Worm (Caenorhabditis elegans) whole organism, late embryonic: ENCODE data around the gene set-16.

Experiments
- F13H6.1 ChIP-seq: sonication (generic microtip); optimal IDR thresholded peaks from 2 replicates; lab custom pipeline; 2016; ENCODE audit warnings: missing genetic modification characterization, missing compliant biosample characterization
- ceh-18 ChIP-seq: sonication (generic microtip); optimal IDR thresholded peaks from 2 replicates; lab custom pipeline; 2016; ENCODE audit warnings: missing genetic modification characterization, missing compliant biosample characterization
- ceh-22 ChIP-seq: sonication (generic microtip); optimal IDR thresholded peaks from 2 replicates; lab custom pipeline; 2017; ENCODE audit warnings: missing biosample characterization, missing genetic modification characterization
- ceh-31 ChIP-seq: sonication (generic microtip); optimal IDR thresholded peaks from 2 replicates; lab custom pipeline; 2016; ENCODE audit warnings: missing genetic modification characterization, missing compliant biosample characterization
- ceh-45 ChIP-seq: fragments of 200-800 bp; sonication (Bioruptor generic); IDR thresholded peaks from 2 replicates; pipeline ENCODE4 v1.3.6; 2022; ENCODE audit warnings: missing genetic modification reagents, missing genetic modification characterization, missing compliant biosample characterization
- ceh-9 ChIP-seq: sonication (generic microtip); optimal IDR thresholded peaks from 2 replicates; lab custom pipeline; 2016; ENCODE audit warnings: mild to moderate bottlenecking, missing genetic modification characterization, inconsistent platforms, missing compliant biosample characterization
- dmd-4 ChIP-seq: sonication (generic microtip); optimal IDR thresholded peaks from 2 replicates; lab custom pipeline; 2016; ENCODE audit warnings: borderline replicate concordance, missing genetic modification characterization, missing compliant biosample characterization
- elt-2 ChIP-seq: sonication (generic microtip); optimal IDR thresholded peaks from 2 replicates; lab custom pipeline; 2016; ENCODE audit warnings: missing genetic modification reagents, missing genetic modification characterization, missing compliant biosample characterization
- elt-4 ChIP-seq: sonication (generic microtip); optimal IDR thresholded peaks from 2 replicates; lab custom pipeline; 2016; ENCODE audit warnings: missing genetic modification characterization, missing compliant biosample characterization
- ets-4 ChIP-seq: sonication (generic microtip); optimal IDR thresholded peaks from 2 replicates; lab custom pipeline; 2016; ENCODE audit warnings: missing genetic modification characterization, missing compliant biosample characterization
- eyg-1 ChIP-seq: sonication (generic microtip); optimal IDR thresholded peaks from 2 replicates; lab custom pipeline; 2016; ENCODE audit warnings: missing genotype, missing genetic modification characterization, missing compliant biosample characterization
- fkh-6 ChIP-seq: sonication (generic microtip); optimal IDR thresholded peaks from 2 replicates; lab custom pipeline; 2016; ENCODE audit warnings: missing genetic modification characterization, missing compliant biosample characterization
- hlh-13 ChIP-seq: fragments of 200-800 bp; sonication (Bioruptor generic); optimal IDR thresholded peaks from 2 replicates; lab custom pipeline; 2018; ENCODE audit warnings: mild to moderate bottlenecking, missing genetic modification characterization, missing compliant biosample characterization
- hlh-6 ChIP-seq: sonication (generic microtip); optimal IDR thresholded peaks from 2 replicates; lab custom pipeline; 2016; ENCODE audit warnings: missing genotype, missing genetic modification characterization, missing compliant biosample characterization
- nfya-1 ChIP-seq: sonication (generic microtip); optimal IDR thresholded peaks from 2 replicates; lab custom pipeline; 2017; ENCODE audit warnings: missing genetic modification characterization, mild to moderate bottlenecking, missing compliant biosample characterization, antibody characterized with exemption, moderate library complexity
- nhr-232 ChIP-seq: sonication (generic microtip); optimal IDR thresholded peaks from 2 replicates; lab custom pipeline; 2016; ENCODE audit warnings: missing genetic modification characterization, missing compliant biosample characterization
- npax-4 ChIP-seq: sonication (generic microtip); optimal IDR thresholded peaks from 2 replicates; lab custom pipeline; 2016; ENCODE audit warnings: missing genetic modification characterization, missing compliant biosample characterization
- odd-2 ChIP-seq: sonication (generic microtip); optimal IDR thresholded peaks from 2 replicates; lab custom pipeline; 2017; ENCODE audit warnings: antibody characterized with exemption, mild to moderate bottlenecking, missing genetic modification characterization, missing compliant biosample characterization
- pag-3 ChIP-seq: sonication (generic microtip); optimal IDR thresholded peaks from 2 replicates; lab custom pipeline; 2016; ENCODE audit warnings: missing compliant biosample characterization, missing genetic modification characterization, borderline replicate concordance
- pha-2 ChIP-seq: sonication (generic microtip); optimal IDR thresholded peaks from 2 replicates; lab custom pipeline; 2017; ENCODE audit warnings: mild to moderate bottlenecking, missing genetic modification characterization, missing compliant biosample characterization
- pros-1 ChIP-seq: fragments of 150-350 bp; optimal IDR thresholded peaks from 2 replicates; lab custom pipeline; 2014; ENCODE audit warnings: missing biosample characterization, missing genetic modification reagents, missing genetic modification characterization
- sdc-2 ChIP-seq: sonication (generic microtip); optimal IDR thresholded peaks from 2 replicates; lab custom pipeline; 2016; ENCODE audit warnings: missing genotype, missing genetic modification characterization, missing compliant biosample characterization
- syd-9 ChIP-seq: sonication (generic microtip); optimal IDR thresholded peaks from 2 replicates; lab custom pipeline; 2016; ENCODE audit warnings: mild to moderate bottlenecking, missing genetic modification characterization, moderate library complexity, missing compliant biosample characterization
- tbx-2 ChIP-seq: sonication (generic microtip); optimal IDR thresholded peaks from 2 replicates; lab custom pipeline; 2016; ENCODE audit warnings: missing genetic modification characterization, missing compliant biosample characterization
- tbx-7 ChIP-seq: sonication (generic microtip); optimal IDR thresholded peaks from 2 replicates; lab custom pipeline; 2016; ENCODE audit warnings: missing genotype, missing genetic modification characterization, missing compliant biosample characterization
- ttx-3 ChIP-seq: sonication (generic microtip); optimal IDR thresholded peaks from 2 replicates; lab custom pipeline; 2016; ENCODE audit warnings: missing genetic modification reagents, missing genetic modification characterization, missing compliant biosample characterization
- unc-3 ChIP-seq, 2 experiments: fragments of 200-800 bp in 1 of 2; sonication (Bioruptor generic) in 1 of 2; sonication (generic microtip) in 1 of 2; conservative IDR thresholded peaks in 1 of 2; optimal IDR thresholded peaks in 1 of 2; 2 replicates each; pipeline versions ENCODE4 v1.3.6 to Lab custom; 2016 to 2022; ENCODE audit warnings: missing compliant biosample characterization in 2 of 2, missing genetic modification characterization in 2 of 2, missing genetic modification reagents in 1 of 2
- unc-42 ChIP-seq: sonication (generic microtip); optimal IDR thresholded peaks from 2 replicates; lab custom pipeline; 2016; ENCODE audit warnings: missing genotype, missing genetic modification characterization, missing compliant biosample characterization
- unc-55 ChIP-seq: sonication (generic microtip); optimal IDR thresholded peaks from 2 replicates; lab custom pipeline; 2017; ENCODE audit warnings: missing biosample characterization, missing genetic modification reagents, missing genetic modification characterization
- unc-86 ChIP-seq: sonication (generic microtip); optimal IDR thresholded peaks from 2 replicates; lab custom pipeline; 2016; ENCODE audit warnings: missing genetic modification characterization, missing compliant biosample characterization

set-16 gene

ce11 chrIII:13642227-13642626, 1.5 kb upstream of the set-16 start, which contains the start of gene T12D8.10:
TSS of gene T12D8.10 (minus strand) at chrIII:13642327.
- TF ChIP-seq ets-4 (tag; lab: Kevin White, UChicago) = no peak
- no peak for TF ChIP-seq tbx-2 (tag; lab: Kevin White, UChicago)
- TF ChIP-seq unc-42 (tag; lab: Kevin White, UChicago) = no peak
- no peak for TF ChIP-seq hlh-6 (tag; lab: Kevin White, UChicago)
- TF ChIP-seq unc-3 (GFP tag; conservative IDR thresholded peaks at IDR 0.05; lab: Robert Waterston, UW) = no peak
- no peak for TF ChIP-seq unc-3 (tag; optimal IDR thresholded peaks at IDR 0.05; lab: Kevin White, UChicago)
- no peak for TF ChIP-seq ceh-31 (tag; lab: Kevin White, UChicago)
- TF ChIP-seq pag-3 (tag; lab: Kevin White, UChicago) = no peak
- no peak for TF ChIP-seq eyg-1 (tag; lab: Kevin White, UChicago)
- no peak for TF ChIP-seq F13H6.1 (tag; lab: Kevin White, UChicago)
- TF ChIP-seq unc-86 (tag; lab: Kevin White, UChicago) = no peak
- no peak for TF ChIP-seq odd-2
- TF ChIP-seq tbx-7 = no peak
- no peak for TF ChIP-seq ceh-18 (tag; lab: Kevin White, UChicago)
- no peak for TF ChIP-seq nfya-1 (tag; lab: Kevin White, UChicago)
- no peak for TF ChIP-seq fkh-6 (tag; lab: Kevin White, UChicago)
- TF ChIP-seq ttx-3 (tag; lab: Kevin White, UChicago) = no peak
- no peak for TF ChIP-seq sdc-2 (tag; lab: Kevin White, UChicago)
- no peak for TF ChIP-seq nhr-232 (tag; lab: Kevin White, UChicago)
- TF ChIP-seq elt-2 (tag; lab: Kevin White, UChicago) = no peak

- no peak for TF ChIP-seq tbx-7
- no peak for TF ChIP-seq fkh-6 (tag; lab: Kevin White, UChicago)
- TF ChIP-seq hlh-13 (GFP tag; lab: Kevin White, UChicago) = no peak
- no peak for TF ChIP-seq unc-42 (tag; lab: Kevin White, UChicago)
- no peak for TF ChIP-seq odd-2
Measured at ce11 chrIII:13642776-13643175, 940 bp upstream of the set-16 start.

ce11 chrIII:13644279-13644678, 563 bp downstream of the set-16 start:
- TF ChIP-seq nhr-232 (tag; lab: Kevin White, UChicago) (no peak), ceh-9 (peak; percentile 26), npax-4 (tag; lab: Kevin White, UChicago) (no peak), nfya-1 (tag; lab: Kevin White, UChicago) (no peak)

- TF ChIP-seq pha-2 (tag; lab: Kevin White, UChicago) (no peak), syd-9 (tag; lab: Kevin White, UChicago) (no peak), fkh-6 (tag; lab: Kevin White, UChicago) (no peak), pros-1 (tag; lab: Kevin White, UChicago) (no peak), elt-4 (tag; lab: Kevin White, UChicago) (peak; percentile 21), unc-55 (GFP tag; lab: Kevin White, UChicago) (no peak), dmd-4 (tag; lab: Kevin White, UChicago) (no peak), unc-3 (GFP tag; conservative IDR thresholded peaks at IDR 0.05; lab: Robert Waterston, UW) (no peak), unc-3 (tag; optimal IDR thresholded peaks at IDR 0.05; lab: Kevin White, UChicago) (no peak)
Measured at ce11 chrIII:13645885-13646488, 2.3 kb downstream of the set-16 start.

ce11 chrIII:13648540-13648939, 4.8 kb downstream of the set-16 start:
- no peak for TF ChIP-seq sdc-2 (tag; lab: Kevin White, UChicago)
- 0 out of 2 replicates have a peak, but pooled peaks have one; percentile 18 for TF ChIP-seq ceh-45 (GFP tag; lab: Robert Waterston, UW)
- no peak for TF ChIP-seq tbx-7
- no peak for TF ChIP-seq ceh-22 (tag; lab: Kevin White, UChicago)
